Worm (Caenorhabditis elegans) whole organism, young adult: ENCODE results near the gene rgs-3.

Experiments
- F22D6.2 ChIP-seq: sonication (generic microtip); optimal IDR thresholded peaks from 2 replicates; lab custom pipeline; 2016; ENCODE audit warnings: mild to moderate bottlenecking, missing genetic modification characterization, missing compliant biosample characterization
- Y53F4B.3 ChIP-seq: fragments of 200-800 bp; sonication (Bioruptor generic); IDR thresholded peaks from 2 replicates; pipeline ENCODE4 v1.3.6; 2022; ENCODE audit warnings: missing genetic modification reagents, missing genetic modification characterization, missing compliant biosample characterization
- Y95B8A.8 ChIP-seq: fragments of 200-800 bp; sonication (Bioruptor generic); IDR thresholded peaks from 2 replicates; pipeline ENCODE4 v1.3.6; 2022; ENCODE audit warnings: missing genetic modification reagents, missing genetic modification characterization, missing compliant biosample characterization
- ama-1 ChIP-seq, 3 experiments: fragments of 150-350 bp in 1 of 3; sonication (generic microtip) in 2 of 3; optimal IDR thresholded peaks; 2 replicates each; lab custom pipeline; 2014 to 2018; ENCODE audit warnings: missing biosample characterization in 2 of 3, missing genetic modification characterization in 2 of 3, missing genetic modification reagents in 2 of 3
- ceh-40 ChIP-seq: fragments of 200-800 bp; sonication (Bioruptor generic); IDR thresholded peaks from 2 replicates; pipeline ENCODE4 v1.3.6; 2022; ENCODE audit warnings: missing genetic modification characterization, missing compliant biosample characterization
- efl-1 ChIP-seq: fragments of 150-350 bp; optimal IDR thresholded peaks from 2 replicates; lab custom pipeline; 2014; ENCODE audit warnings: missing biosample characterization, missing genetic modification reagents, missing genetic modification characterization
- egrh-3 ChIP-seq: fragments of 200-800 bp; sonication (Bioruptor generic); IDR thresholded peaks from 2 replicates; pipeline ENCODE4 v1.3.6; 2022; ENCODE audit warnings: missing genetic modification reagents, missing genetic modification characterization, missing compliant biosample characterization
- hmg-1.2 ChIP-seq: fragments of 200-800 bp; sonication (Bioruptor generic); IDR thresholded peaks from 2 replicates; pipeline ENCODE4 v1.3.6; 2022; ENCODE audit warnings: missing genetic modification reagents, missing genetic modification characterization, missing compliant biosample characterization
- lin-40 ChIP-seq: sonication (generic microtip); optimal IDR thresholded peaks from 2 replicates; lab custom pipeline; 2016; ENCODE audit warnings: missing genetic modification characterization, mild to moderate bottlenecking, missing compliant biosample characterization, missing genotype, missing genetic modification reagents
- madf-6 ChIP-seq: fragments of 200-800 bp; sonication (Bioruptor generic); IDR thresholded peaks from 2 replicates; pipeline ENCODE4 v1.3.6; 2022; ENCODE audit warnings: missing genetic modification reagents, missing genetic modification characterization, missing compliant biosample characterization
- mcd-1 ChIP-seq: fragments of 200-800 bp; sonication (Bioruptor generic); IDR thresholded peaks from 2 replicates; pipeline ENCODE4 v1.3.6; 2022; ENCODE audit warnings: missing genetic modification reagents, missing genetic modification characterization, missing compliant biosample characterization
- mes-4 ChIP-seq: sonication (generic microtip); optimal IDR thresholded peaks from 2 replicates; lab custom pipeline; 2016; ENCODE audit warnings: missing genotype, missing genetic modification characterization, missing compliant biosample characterization
- unc-130 ChIP-seq: sonication (generic microtip); optimal IDR thresholded peaks from 2 replicates; lab custom pipeline; 2016; ENCODE audit warnings: missing genetic modification reagents, missing genetic modification characterization, missing compliant biosample characterization
- unc-62 ChIP-seq: fragments of 150-350 bp; optimal IDR thresholded peaks from 2 replicates; lab custom pipeline; 2014; ENCODE audit warnings: missing biosample characterization, missing genetic modification reagents, missing genetic modification characterization

- TF ChIP-seq unc-62 (GFP tag; lab: Kevin White, UChicago) (no peak), egrh-3 (GFP tag; lab: Robert Waterston, UW) (no peak), lin-40 (tag; lab: Kevin White, UChicago) (no peak), mcd-1 (GFP tag; lab: Robert Waterston, UW) (no peak), unc-130 (GFP tag; lab: Kevin White, UChicago) (no peak), efl-1 (GFP tag; lab: Kevin White, UChicago) (no peak), ama-1 (optimal IDR thresholded peaks at IDR 0.05; lab: Kevin White, UChicago) (no peak), ama-1 (GFP tag; optimal IDR thresholded peaks at IDR 0.05; lab: Kevin White, UChicago) (no peak), Y53F4B.3 (GFP tag; lab: Robert Waterston, UW) (no peak), mes-4 (tag; lab: Kevin White, UChicago) (no peak), Y95B8A.8 (GFP tag; lab: Robert Waterston, UW) (no peak), hmg-1.2 (no peak), F22D6.2 (tag; lab: Kevin White, UChicago) (no peak), madf-6 (GFP tag; lab: Robert Waterston, UW) (peak; percentile 39; the same call in 1 of the 2 replicates), ceh-40 (GFP tag; lab: Robert Waterston, UW) (no peak)
These were observed 25.7 kb downstream of the rgs-3 start, which contains the start of gene rars-2 for ce11 chrII:6125259-6125658.
